Fruit fly (Drosophila melanogaster) whole organism, embryonic: Measurements from ENCODE around the gene CG15358.
A peak's percentile ranks its signal among the peaks of the same experiment; 100 is the strongest.

Experiments
- Adf1 ChIP-seq: fragments of 200-800 bp; sonication (Bioruptor generic); IDR thresholded peaks from 2 replicates; pipeline ENCODE4 v1.3.6; 2022; ENCODE audit warnings: missing biosample characterization, missing genetic modification characterization
- Atf-2 ChIP-seq: fragments of 200-800 bp; sonication (Bioruptor generic); optimal IDR thresholded peaks from 2 replicates; lab custom pipeline; 2016; ENCODE audit warnings: missing biosample characterization, missing genetic modification characterization
- B-H1 ChIP-seq: fragments of 200-800 bp; sonication (Bioruptor generic); IDR thresholded peaks from 3 replicates; pipeline ENCODE4 v1.3.6; 2022; ENCODE audit warnings: missing biosample characterization, missing genetic modification characterization
- B-H2 ChIP-seq: fragments of 200-800 bp; sonication (Bioruptor generic); optimal IDR thresholded peaks from 2 replicates; lab custom pipeline; 2018; ENCODE audit warnings: missing biosample characterization, mild to moderate bottlenecking, missing genetic modification characterization
- CG10147 ChIP-seq: fragments of 200-800 bp; sonication (Bioruptor generic); optimal IDR thresholded peaks from 2 replicates; lab custom pipeline; 2019; ENCODE audit warnings: missing biosample characterization, mild to moderate bottlenecking, missing genetic modification characterization, moderate library complexity
- CG10462 ChIP-seq: fragments of 200-800 bp; sonication (Bioruptor generic); optimal IDR thresholded peaks from 2 replicates; lab custom pipeline; 2016; ENCODE audit warnings: missing biosample characterization, missing genetic modification characterization
- CG10543 ChIP-seq: fragments of 200-800 bp; sonication (Bioruptor generic); optimal IDR thresholded peaks from 3 replicates; lab custom pipeline; 2017; ENCODE audit warnings: missing biosample characterization, mild to moderate bottlenecking, missing genetic modification characterization, moderate library complexity
- CG10959 ChIP-seq: fragments of 200-800 bp; sonication (Bioruptor generic); IDR thresholded peaks from 2 replicates; pipeline ENCODE4 v1.3.6; 2022; ENCODE audit warnings: missing biosample characterization, missing genetic modification characterization
- CG11398 ChIP-seq: fragments of 200-800 bp; sonication (Bioruptor generic); optimal IDR thresholded peaks from 2 replicates; lab custom pipeline; 2016; ENCODE audit warnings: missing biosample characterization, missing genetic modification characterization
- CG11504 ChIP-seq: fragments of 200-800 bp; sonication (Bioruptor generic); optimal IDR thresholded peaks from 3 replicates; lab custom pipeline; 2019; ENCODE audit warnings: missing biosample characterization, mild to moderate bottlenecking, missing genetic modification characterization, moderate library complexity
- CG17385 ChIP-seq: fragments of 200-800 bp; sonication (Bioruptor generic); optimal IDR thresholded peaks from 3 replicates; lab custom pipeline; 2018; ENCODE audit warnings: missing biosample characterization, mild to moderate bottlenecking, missing genetic modification characterization
- CG1792 ChIP-seq: fragments of 200-800 bp; sonication (Bioruptor generic); optimal IDR thresholded peaks from 2 replicates; lab custom pipeline; 2016; ENCODE audit warnings: missing biosample characterization, missing genetic modification characterization
- CG30431 ChIP-seq: fragments of 200-800 bp; sonication (Bioruptor generic); optimal IDR thresholded peaks from 2 replicates; lab custom pipeline; 2017; ENCODE audit warnings: missing biosample characterization, missing genetic modification characterization
- CG31224 ChIP-seq: fragments of 200-800 bp; sonication (Bioruptor generic); IDR thresholded peaks from 2 replicates; pipeline ENCODE4 v1.3.6; 2022; ENCODE audit warnings: missing biosample characterization, missing genetic modification characterization
- CG32532 ChIP-seq: fragments of 200-800 bp; sonication (Bioruptor generic); IDR thresholded peaks from 2 replicates; pipeline ENCODE4 v1.3.6; 2022; ENCODE audit warnings: missing biosample characterization, missing genetic modification characterization
- CG4404 ChIP-seq: fragments of 200-800 bp; sonication (Bioruptor generic); IDR thresholded peaks from 2 replicates; pipeline ENCODE4 v1.3.6; 2022; ENCODE audit warnings: missing biosample characterization, missing genetic modification characterization
- CG4424 ChIP-seq: fragments of 200-800 bp; sonication (Bioruptor generic); optimal IDR thresholded peaks from 3 replicates; lab custom pipeline; 2016; ENCODE audit warnings: missing biosample characterization, missing genetic modification characterization
- CG6254 ChIP-seq: fragments of 200-800 bp; sonication (Bioruptor generic); optimal IDR thresholded peaks from 3 replicates; lab custom pipeline; 2017; ENCODE audit warnings: mild to moderate bottlenecking, missing biosample characterization, missing genetic modification reagents, missing genetic modification characterization
- CG7372 ChIP-seq: fragments of 200-800 bp; sonication (Bioruptor generic); IDR thresholded peaks from 2 replicates; pipeline ENCODE4 v1.3.6; 2022; ENCODE audit warnings: missing biosample characterization, missing genetic modification characterization
- CG8388 ChIP-seq: fragments of 200-800 bp; sonication (Bioruptor generic); optimal IDR thresholded peaks from 2 replicates; lab custom pipeline; 2019; ENCODE audit warnings: missing biosample characterization, mild to moderate bottlenecking, missing genetic modification characterization, moderate library complexity
- CG9215 ChIP-seq: fragments of 200-800 bp; sonication (Bioruptor generic); IDR thresholded peaks from 2 replicates; pipeline ENCODE4 v1.3.6; 2022; ENCODE audit warnings: missing biosample characterization, missing genetic modification characterization
- Elba2 ChIP-seq: fragments of 200-800 bp; sonication (Bioruptor generic); optimal IDR thresholded peaks from 3 replicates; lab custom pipeline; 2016; ENCODE audit warnings: missing biosample characterization, missing genetic modification characterization
- Ets65A ChIP-seq: fragments of 200-800 bp; sonication (Bioruptor generic); peaks from one replicate; lab custom pipeline; 2016; ENCODE audit warnings: missing biosample characterization, missing genetic modification characterization
- Max ChIP-seq: fragments of 200-800 bp; sonication (Bioruptor generic); optimal IDR thresholded peaks from 2 replicates; lab custom pipeline; 2016; ENCODE audit warnings: missing biosample characterization, mild to moderate bottlenecking, missing genetic modification characterization
- abd-A ChIP-seq: fragments of 200-800 bp; sonication (Bioruptor generic); optimal IDR thresholded peaks from 3 replicates; lab custom pipeline; 2019; ENCODE audit warnings: missing biosample characterization, mild to moderate bottlenecking, missing genetic modification characterization, moderate library complexity
- ap ChIP-seq: fragments of 200-800 bp; sonication (Bioruptor generic); IDR thresholded peaks from 2 replicates; pipeline ENCODE4 v1.3.6; 2022; ENCODE audit warnings: missing biosample characterization, missing genetic modification characterization
- chinmo ChIP-seq: fragments of 200-800 bp; sonication (Bioruptor generic); IDR thresholded peaks from 4 replicates; pipeline ENCODE4 v1.3.6; 2022; ENCODE audit warnings: missing biosample characterization, missing genetic modification characterization; ENCODE audit not compliant: partially characterized antibody
- fu2 ChIP-seq: fragments of 200-800 bp; sonication (Bioruptor generic); optimal IDR thresholded peaks from 2 replicates; lab custom pipeline; 2016; ENCODE audit warnings: missing biosample characterization, missing genetic modification characterization
- ham ChIP-seq: fragments of 200-800 bp; sonication (Bioruptor generic); IDR thresholded peaks from 2 replicates; pipeline ENCODE4 v1.3.6; 2022; ENCODE audit warnings: missing biosample characterization, missing genetic modification characterization
- kni ChIP-seq: fragments of 200-800 bp; sonication (Bioruptor generic); optimal IDR thresholded peaks from 3 replicates; lab custom pipeline; 2017; ENCODE audit warnings: mild to moderate bottlenecking, missing biosample characterization, missing genetic modification reagents, missing genetic modification characterization
- lab ChIP-seq: fragments of 200-800 bp; sonication (Bioruptor generic); optimal IDR thresholded peaks from 3 replicates; lab custom pipeline; 2017; ENCODE audit warnings: missing biosample characterization, missing genetic modification characterization, mild to moderate bottlenecking, moderate library complexity, missing genetic modification reagents
- odd ChIP-seq: fragments of 200-800 bp; sonication (Bioruptor generic); optimal IDR thresholded peaks from 2 replicates; lab custom pipeline; 2017; ENCODE audit warnings: missing biosample characterization, mild to moderate bottlenecking, missing genetic modification characterization
- p53 ChIP-seq: fragments of 200-800 bp; sonication (Bioruptor generic); optimal IDR thresholded peaks from 2 replicates; lab custom pipeline; 2016; ENCODE audit warnings: missing biosample characterization, missing genetic modification characterization
- pb ChIP-seq: fragments of 200-800 bp; sonication (Bioruptor generic); optimal IDR thresholded peaks from 3 replicates; lab custom pipeline; 2016; ENCODE audit warnings: missing biosample characterization, missing genetic modification characterization
- salm ChIP-seq: fragments of 200-800 bp; sonication (Bioruptor generic); optimal IDR thresholded peaks from 2 replicates; lab custom pipeline; 2018; ENCODE audit warnings: missing biosample characterization, mild to moderate bottlenecking, missing genetic modification characterization
- tx ChIP-seq: fragments of 200-800 bp; sonication (Bioruptor generic); optimal IDR thresholded peaks from 2 replicates; lab custom pipeline; 2016; ENCODE audit warnings: missing biosample characterization, missing genetic modification characterization

CG15358 gene

dm6 chr2L:1884409-1885082, 1.5 kb upstream of the CG15358 start, which contains the start of gene Wdr62 (continued):
- no peak for TF ChIP-seq CG8388
- peak; percentile 54; the same call in 1 of the 2 replicates for TF ChIP-seq CG32532 (GFP tag; lab: Robert Waterston, UW)
- no peak for TF ChIP-seq Atf-2
- peak; percentile 56 for TF ChIP-seq CG1792 (GFP tag; lab: Kevin White, UChicago)
- peak; percentile 23 for TF ChIP-seq Max
- peak; percentile 90 for TF ChIP-seq CG17385 (GFP tag; lab: Kevin White, UChicago)
- TF ChIP-seq CG10147 (GFP tag; lab: Kevin White, UChicago) = no peak
- no peak for TF ChIP-seq CG9215 (GFP tag; lab: Robert Waterston, UW)
- peak; percentile 26 for TF ChIP-seq CG11398 (GFP tag; lab: Kevin White, UChicago)
- TF ChIP-seq Elba2 = peak; percentile 84
- no peak for TF ChIP-seq CG30431 (GFP tag; lab: Kevin White, UChicago)
- peak; percentile 75 for TF ChIP-seq Adf1 (GFP tag; lab: Robert Waterston, UW)

DNA sequence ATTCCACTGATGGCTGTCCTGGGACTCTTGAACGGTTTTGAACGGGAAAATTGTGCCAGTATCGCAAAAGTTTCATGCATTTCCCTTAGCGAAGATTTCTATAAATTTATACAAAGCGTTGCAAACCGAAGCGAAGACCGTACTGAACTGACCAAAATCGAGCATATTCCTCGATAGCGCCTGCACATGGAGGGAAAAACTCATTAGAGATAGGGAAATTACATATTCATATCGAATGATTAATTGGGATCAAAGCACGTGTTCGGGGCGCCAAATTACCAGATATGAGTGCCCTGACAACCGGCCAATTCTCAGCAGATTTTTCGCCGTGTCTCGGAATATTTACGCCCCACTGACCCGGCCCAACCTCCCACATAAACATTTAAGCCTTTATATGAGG, 1.6 kb downstream of the CG15358 start, which contains the start of gene CG31663:
Gene CG31663, minus strand, starts transcription at position 101 of the 400 bp plus-strand sequence.
- TF ChIP-seq lab (GFP tag; lab: Kevin White, UChicago) = peak; percentile 41
- TF ChIP-seq CG6254 (GFP tag; lab: Kevin White, UChicago) = no peak

DNA sequence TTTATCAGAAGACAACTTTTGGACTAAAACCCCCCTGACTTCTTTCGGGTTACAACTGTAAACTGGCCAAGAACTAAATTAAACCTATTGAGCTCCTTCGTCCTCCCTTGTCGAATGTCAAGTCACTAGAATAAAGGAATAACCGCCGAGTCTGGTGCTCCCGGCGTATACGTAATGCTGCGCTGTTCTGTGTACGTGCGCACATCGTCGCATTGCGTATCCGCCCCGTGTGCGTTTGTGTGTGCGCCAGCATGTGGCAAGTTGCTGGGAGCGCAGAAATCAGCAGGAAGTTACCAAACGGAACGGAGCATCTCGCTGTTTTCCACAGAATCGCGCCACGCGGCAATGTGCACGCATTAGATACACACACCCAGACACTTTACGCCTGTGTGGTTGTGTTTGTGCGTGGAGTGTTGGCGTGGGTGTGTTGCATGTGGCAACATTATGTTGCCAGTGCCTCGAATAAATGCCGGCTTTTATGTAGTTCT, 9.4 kb downstream of the CG15358 start:
- TF ChIP-seq odd (GFP tag; lab: Kevin White, UChicago) (no peak), fu2 (GFP tag; lab: Kevin White, UChicago) (no peak), CG31224 (GFP tag; lab: Robert Waterston, UW) (peak; percentile 94), CG11504 (tag; lab: Kevin White, UChicago) (peak; percentile 1), p53 (GFP tag; lab: Kevin White, UChicago) (no peak), CG10462 (GFP tag; lab: Kevin White, UChicago) (no peak), ap (GFP tag; lab: Robert Waterston, UW) (no peak), kni (no peak), Ets65A (GFP tag; lab: Kevin White, UChicago) (peak; percentile 81), chinmo (GFP tag; lab: Robert Waterston, UW) (0 out of 4 replicates have a peak, but pooled peaks have one; percentile 14), CG7372 (GFP tag; lab: Robert Waterston, UW) (peak; percentile 86), CG4404 (GFP tag; lab: Robert Waterston, UW) (no peak), abd-A (tag; lab: Kevin White, UChicago) (peak; percentile 66), pb (GFP tag; lab: Kevin White, UChicago) (no peak), ham (0 out of 2 replicates have a peak, but pooled peaks have one; percentile 34), B-H2 (no peak), CG10959 (GFP tag; lab: Robert Waterston, UW) (no peak), CG4424 (GFP tag; lab: Kevin White, UChicago) (no peak), B-H1 (no peak), salm (tag; lab: Kevin White, UChicago) (no peak), tx (GFP tag; lab: Kevin White, UChicago) (no peak), CG10543 (GFP tag; lab: Kevin White, UChicago) (no peak)
